Worm (Caenorhabditis elegans) whole organism, young adult: ENCODE measurements around the gene T24C4.3.

Experiments
- B0336.3 ChIP-seq: fragments of 200-800 bp; sonication (Bioruptor generic); IDR thresholded peaks from 2 replicates; pipeline ENCODE4 v1.3.6; 2022; ENCODE audit warnings: missing genetic modification characterization, missing compliant biosample characterization
- F33H1.4 ChIP-seq: fragments of 200-800 bp; sonication (Bioruptor generic); IDR thresholded peaks from 2 replicates; pipeline ENCODE4 v1.3.6; 2022; ENCODE audit warnings: missing genetic modification reagents, missing genetic modification characterization, missing compliant biosample characterization
- F49E8.2 ChIP-seq: sonication (generic microtip); optimal IDR thresholded peaks from 3 replicates; lab custom pipeline; 2017; ENCODE audit warnings: missing genetic modification characterization, mild to moderate bottlenecking, missing compliant biosample characterization, antibody characterized with exemption, moderate library complexity; ENCODE audit not compliant: insufficient read depth
- F52B5.7 ChIP-seq: sonication (generic microtip); optimal IDR thresholded peaks from 2 replicates; lab custom pipeline; 2016; ENCODE audit warnings: mild to moderate bottlenecking, missing genetic modification characterization, missing compliant biosample characterization
- Y53F4B.3 ChIP-seq: fragments of 200-800 bp; sonication (Bioruptor generic); IDR thresholded peaks from 2 replicates; pipeline ENCODE4 v1.3.6; 2022; ENCODE audit warnings: missing genetic modification reagents, missing genetic modification characterization, missing compliant biosample characterization
- ama-1 ChIP-seq, 3 experiments: fragments of 150-350 bp in 1 of 3; sonication (generic microtip) in 2 of 3; optimal IDR thresholded peaks; 2 replicates each; lab custom pipeline; 2014 to 2018; ENCODE audit warnings: missing biosample characterization in 2 of 3, missing genetic modification characterization in 2 of 3, missing genetic modification reagents in 2 of 3
- athp-1 ChIP-seq: sonication (generic microtip); optimal IDR thresholded peaks from 2 replicates; lab custom pipeline; 2017; ENCODE audit warnings: mild to moderate bottlenecking, missing genetic modification characterization, missing compliant biosample characterization
- attf-3 ChIP-seq: fragments of 200-800 bp; sonication (Bioruptor generic); conservative IDR thresholded peaks from 2 replicates; pipeline ENCODE4 v1.3.6; 2022; ENCODE audit warnings: missing genetic modification reagents, missing genetic modification characterization, missing compliant biosample characterization
- attf-6 ChIP-seq: fragments of 200-800 bp; sonication (Bioruptor generic); IDR thresholded peaks from 2 replicates; pipeline ENCODE4 v1.3.6; 2022; ENCODE audit warnings: missing genetic modification reagents, missing genetic modification characterization, missing compliant biosample characterization
- bed-2 ChIP-seq: fragments of 200-800 bp; sonication (Bioruptor generic); IDR thresholded peaks from 2 replicates; pipeline ENCODE4 v1.3.6; 2022; ENCODE audit warnings: missing genetic modification reagents, missing genetic modification characterization, missing compliant biosample characterization
- cebp-1 ChIP-seq, 2 experiments: fragments of 200-800 bp in 1 of 2; sonication (Bioruptor generic) in 1 of 2; sonication (generic microtip) in 1 of 2; IDR thresholded peaks in 1 of 2; optimal IDR thresholded peaks in 1 of 2; 2 replicates each; pipeline versions ENCODE4 v1.3.6 to Lab custom; 2017 to 2022; ENCODE audit warnings: missing compliant biosample characterization in 2 of 2, missing genetic modification characterization in 2 of 2, mild to moderate bottlenecking in 1 of 2, missing genetic modification reagents in 1 of 2, moderate library complexity in 1 of 2
- ceh-27 ChIP-seq: fragments of 200-800 bp; sonication (Bioruptor generic); optimal IDR thresholded peaks from 2 replicates; lab custom pipeline; 2018; ENCODE audit warnings: mild to moderate bottlenecking, missing genetic modification characterization, moderate library complexity, missing compliant biosample characterization
- ceh-79 ChIP-seq: sonication (generic microtip); optimal IDR thresholded peaks from 2 replicates; lab custom pipeline; 2017; ENCODE audit warnings: mild to moderate bottlenecking, missing genetic modification characterization, missing compliant biosample characterization
- ceh-91 ChIP-seq: fragments of 200-800 bp; sonication (Bioruptor generic); IDR thresholded peaks from 2 replicates; pipeline ENCODE4 v1.3.6; 2022; ENCODE audit warnings: missing genetic modification reagents, missing genetic modification characterization, missing compliant biosample characterization
- chd-7 ChIP-seq: sonication (generic microtip); optimal IDR thresholded peaks from 2 replicates; lab custom pipeline; 2016; ENCODE audit warnings: mild to moderate bottlenecking, missing genetic modification characterization, moderate library complexity, missing compliant biosample characterization
- die-1 ChIP-seq: sonication (generic microtip); optimal IDR thresholded peaks from 2 replicates; lab custom pipeline; 2016; ENCODE audit warnings: missing genotype, mild to moderate bottlenecking, missing genetic modification characterization, missing compliant biosample characterization
- dox-1 ChIP-seq: fragments of 200-800 bp; sonication (Bioruptor generic); IDR thresholded peaks from 2 replicates; pipeline ENCODE4 v1.3.6; 2022; ENCODE audit warnings: missing genetic modification reagents, missing genetic modification characterization, missing compliant biosample characterization
- efl-1 ChIP-seq: fragments of 150-350 bp; optimal IDR thresholded peaks from 2 replicates; lab custom pipeline; 2014; ENCODE audit warnings: missing biosample characterization, missing genetic modification reagents, missing genetic modification characterization
- ekl-4 ChIP-seq: fragments of 200-800 bp; sonication (Bioruptor generic); IDR thresholded peaks from 2 replicates; pipeline ENCODE4 v1.3.6; 2022; ENCODE audit warnings: missing genetic modification reagents, missing genetic modification characterization, missing compliant biosample characterization
- ets-4 ChIP-seq: fragments of 200-800 bp; sonication (Bioruptor generic); optimal IDR thresholded peaks from 2 replicates; lab custom pipeline; 2018; ENCODE audit warnings: mild to moderate bottlenecking, missing genetic modification characterization, missing compliant biosample characterization
- hlh-26 ChIP-seq: fragments of 200-800 bp; sonication (Bioruptor generic); conservative IDR thresholded peaks from 2 replicates; pipeline ENCODE4 v1.3.6; 2022; ENCODE audit warnings: missing genetic modification reagents, missing genetic modification characterization, missing compliant biosample characterization
- hmg-20 ChIP-seq: fragments of 200-800 bp; sonication (Bioruptor generic); IDR thresholded peaks from 2 replicates; pipeline ENCODE4 v1.3.6; 2022; ENCODE audit warnings: missing genetic modification reagents, missing genetic modification characterization, missing compliant biosample characterization
- let-526 ChIP-seq: fragments of 200-800 bp; sonication (Bioruptor generic); IDR thresholded peaks from 2 replicates; pipeline ENCODE4 v1.3.6; 2022; ENCODE audit warnings: missing genetic modification reagents, missing genetic modification characterization, missing compliant biosample characterization
- lin-40 ChIP-seq: sonication (generic microtip); optimal IDR thresholded peaks from 2 replicates; lab custom pipeline; 2016; ENCODE audit warnings: missing genetic modification characterization, mild to moderate bottlenecking, missing compliant biosample characterization, missing genotype, missing genetic modification reagents
- lir-1 ChIP-seq: fragments of 200-800 bp; sonication (Bioruptor generic); conservative IDR thresholded peaks from 2 replicates; pipeline ENCODE4 v1.3.6; 2022; ENCODE audit warnings: missing genetic modification reagents, missing genetic modification characterization, missing compliant biosample characterization
- lsl-1 ChIP-seq: fragments of 200-800 bp; sonication (Bioruptor generic); optimal IDR thresholded peaks from 2 replicates; lab custom pipeline; 2018; ENCODE audit warnings: mild to moderate bottlenecking, missing genetic modification characterization, moderate library complexity, missing compliant biosample characterization
- madf-10 ChIP-seq: sonication (generic microtip); optimal IDR thresholded peaks from 2 replicates; lab custom pipeline; 2016; ENCODE audit warnings: mild to moderate bottlenecking, missing genetic modification characterization, missing compliant biosample characterization
- mel-28 ChIP-seq: sonication (generic microtip); optimal IDR thresholded peaks from 2 replicates; lab custom pipeline; 2016; ENCODE audit warnings: borderline replicate concordance, mild to moderate bottlenecking, missing genetic modification characterization, missing compliant biosample characterization
- mxl-1 ChIP-seq: sonication (generic microtip); optimal IDR thresholded peaks from 2 replicates; lab custom pipeline; 2016; ENCODE audit warnings: missing genetic modification characterization, missing compliant biosample characterization
- nhr-80 ChIP-seq: sonication (generic microtip); optimal IDR thresholded peaks from 2 replicates; lab custom pipeline; 2016; ENCODE audit warnings: missing genetic modification characterization, missing compliant biosample characterization
- rec-8 ChIP-seq, 2 experiments: sonication (generic microtip); optimal IDR thresholded peaks; 2 replicates each; lab custom pipeline; 2016; ENCODE audit warnings: mild to moderate bottlenecking in 2 of 2, missing genetic modification characterization in 2 of 2, missing genetic modification reagents in 2 of 2, missing genotype in 2 of 2, missing biosample characterization in 1 of 2, missing compliant biosample characterization in 1 of 2, moderate library complexity in 1 of 2
- sdz-38 ChIP-seq: sonication (generic microtip); optimal IDR thresholded peaks from 2 replicates; lab custom pipeline; 2016; ENCODE audit warnings: missing genotype, missing genetic modification characterization, missing compliant biosample characterization
- sea-2 ChIP-seq: fragments of 200-800 bp; sonication (Bioruptor generic); IDR thresholded peaks from 2 replicates; pipeline ENCODE4 v1.3.6; 2022; ENCODE audit warnings: missing genetic modification characterization, missing compliant biosample characterization
- snpc-1.1 ChIP-seq: sonication (generic microtip); optimal IDR thresholded peaks from 2 replicates; lab custom pipeline; 2017; ENCODE audit warnings: missing genetic modification characterization, mild to moderate bottlenecking, missing compliant biosample characterization, antibody characterized with exemption, moderate library complexity, missing genotype, missing genetic modification reagents; ENCODE audit not compliant: insufficient read depth
- snpc-1.3 ChIP-seq: sonication (generic microtip); optimal IDR thresholded peaks from 2 replicates; lab custom pipeline; 2017; ENCODE audit warnings: missing genetic modification characterization, mild to moderate bottlenecking, missing compliant biosample characterization, antibody characterized with exemption, moderate library complexity, missing genotype, missing genetic modification reagents; ENCODE audit not compliant: insufficient read depth
- snpc-3.4 ChIP-seq: sonication (generic microtip); optimal IDR thresholded peaks from 2 replicates; lab custom pipeline; 2017; ENCODE audit warnings: missing genetic modification characterization, mild to moderate bottlenecking, missing compliant biosample characterization, antibody characterized with exemption, moderate library complexity, missing genotype, missing genetic modification reagents
- snpc-4 ChIP-seq, 5 experiments: fragments of 150-350 bp in 1 of 5; sonication (generic microtip) in 4 of 5; optimal IDR thresholded peaks; 2 replicates each; lab custom pipeline; 2014 to 2018; ENCODE audit warnings: missing genetic modification characterization in 5 of 5, missing biosample characterization in 3 of 5, antibody characterized with exemption in 2 of 5, mild to moderate bottlenecking in 2 of 5, missing compliant biosample characterization in 2 of 5, missing genotype in 2 of 5, moderate library complexity in 2 of 5, missing genetic modification reagents in 1 of 5
- tbp1 ChIP-seq: fragments of 200-800 bp; sonication (Bioruptor generic); optimal IDR thresholded peaks from 2 replicates; lab custom pipeline; 2018; ENCODE audit warnings: mild to moderate bottlenecking, missing genetic modification characterization, missing compliant biosample characterization
- tbx-9 ChIP-seq: sonication (generic microtip); optimal IDR thresholded peaks from 2 replicates; lab custom pipeline; 2016; ENCODE audit warnings: borderline replicate concordance, missing genetic modification characterization, inconsistent platforms, missing compliant biosample characterization
- xnd-1 ChIP-seq: sonication (generic microtip); optimal IDR thresholded peaks from 2 replicates; lab custom pipeline; 2016; ENCODE audit warnings: missing genotype, missing genetic modification reagents, missing genetic modification characterization, missing compliant biosample characterization
- ztf-22 ChIP-seq: fragments of 200-800 bp; sonication (Bioruptor generic); optimal IDR thresholded peaks from 2 replicates; lab custom pipeline; 2018; ENCODE audit warnings: mild to moderate bottlenecking, missing genetic modification characterization, moderate library complexity, missing compliant biosample characterization
- ztf-26 ChIP-seq: sonication (generic microtip); optimal IDR thresholded peaks from 2 replicates; lab custom pipeline; 2017; ENCODE audit warnings: missing genetic modification characterization, missing compliant biosample characterization
- ztf-3 ChIP-seq: fragments of 200-800 bp; sonication (Bioruptor generic); optimal IDR thresholded peaks from 2 replicates; lab custom pipeline; 2018; ENCODE audit warnings: mild to moderate bottlenecking, missing genetic modification characterization, missing compliant biosample characterization

The T24C4.3 gene

ce11 chrIII:832855-833504 lies 39.3 kb downstream of the T24C4.3 start, which contains the start of gene zip-2 (continued):
- TF ChIP-seq bed-2 (GFP tag; lab: Robert Waterston, UW) (no peak), tbx-9 (tag; lab: Kevin White, UChicago) (no peak), ekl-4 (GFP tag; lab: Robert Waterston, UW) (no peak), snpc-4 (GFP tag; optimal IDR thresholded peaks at IDR 0.05; lab: Kevin White, UChicago) (no peak), snpc-4 (tag; optimal IDR thresholded peaks at IDR 0.05; lab: Kevin White, UChicago) (no peak), rec-8 (tag; optimal IDR thresholded peaks at IDR 0.05; lab: Kevin White, UChicago) (no peak), snpc-3.4 (tag; lab: Kevin White, UChicago) (no peak), F52B5.7 (tag; lab: Kevin White, UChicago) (no peak), tbp1 (GFP tag; lab: Kevin White, UChicago) (peak; percentile 13), ztf-22 (no peak), sea-2 (GFP tag; lab: Robert Waterston, UW) (no peak), efl-1 (GFP tag; lab: Kevin White, UChicago) (no peak), athp-1 (tag; lab: Kevin White, UChicago) (no peak), nhr-80 (tag; lab: Kevin White, UChicago) (peak; percentile 91), ceh-79 (tag; lab: Kevin White, UChicago) (no peak), mel-28 (tag; lab: Kevin White, UChicago) (no peak), sdz-38 (tag; lab: Kevin White, UChicago) (no peak), ets-4 (GFP tag; lab: Kevin White, UChicago) (no peak), ceh-27 (no peak), xnd-1 (no peak), snpc-1.3 (tag; lab: Kevin White, UChicago) (no peak), ztf-26 (no peak), lir-1 (no peak), die-1 (tag; lab: Kevin White, UChicago) (no peak), attf-6 (no peak), hlh-26 (GFP tag; lab: Robert Waterston, UW) (no peak), madf-10 (tag; lab: Kevin White, UChicago) (peak; percentile 27), hmg-20 (GFP tag; lab: Robert Waterston, UW) (no peak), chd-7 (no peak), snpc-1.1 (no peak), Y53F4B.3 (no peak), ceh-91 (no peak), dox-1 (GFP tag; lab: Robert Waterston, UW) (no peak), let-526 (no peak), ama-1 (optimal IDR thresholded peaks at IDR 0.05; lab: Kevin White, UChicago) (no peak), ama-1 (GFP tag; optimal IDR thresholded peaks at IDR 0.05; lab: Kevin White, UChicago) (no peak)

ce11 chrIII:831961-832360 lies 40.3 kb downstream of the T24C4.3 start, which contains the start of gene ceeh-1:
ceeh-1 (minus strand) TSS chrIII:832277.
- TF ChIP-seq F49E8.2 (tag; lab: Kevin White, UChicago), result no peak
- no peak for TF ChIP-seq attf-3 (GFP tag; lab: Robert Waterston, UW)
- TF ChIP-seq lin-40 (tag; lab: Kevin White, UChicago), result no peak
- no peak for TF ChIP-seq lsl-1
- peak; percentile 20 for TF ChIP-seq nhr-80 (tag; lab: Kevin White, UChicago)
- no peak for TF ChIP-seq ztf-3 (GFP tag; lab: Kevin White, UChicago)
- TF ChIP-seq ceh-91, result no peak
- no peak for TF ChIP-seq mxl-1
- TF ChIP-seq F33H1.4 (GFP tag; lab: Robert Waterston, UW), result no peak
- TF ChIP-seq cebp-1 (GFP tag; IDR thresholded peaks at IDR 0.05; lab: Robert Waterston, UW), result no peak
- TF ChIP-seq cebp-1 (tag; optimal IDR thresholded peaks at IDR 0.05; lab: Kevin White, UChicago), result peak; percentile 7
- 0 out of 2 replicates have a peak, but pooled peaks have one; percentile 13 for TF ChIP-seq B0336.3 (GFP tag; lab: Robert Waterston, UW)
- no peak for TF ChIP-seq mel-28 (tag; lab: Kevin White, UChicago)
